Worm (Caenorhabditis elegans): Measurements from ENCODE around the gene T05G5.1.

ce11 chrIII:9748694-9749093, 5.6 kb upstream of the T05G5.1 start, which contains the start of gene T05G5.4:
- TF ChIP-seq W03F9.2 (tag; optimal IDR thresholded peaks at IDR 0.05) (no peak), him-1 (tag; optimal IDR thresholded peaks at IDR 0.05) (no peak)
